Fruit fly (Drosophila melanogaster) S2 (cell line): ENCODE data around the gene CG31709.

Source experiments
- CG8478 ChIP-seq: fragments of >200 bp; optimal IDR thresholded peaks from 2 replicates; lab custom pipeline; 2018
- CTCF ChIP-seq, 2 experiments: fragments of >200 bp; optimal IDR thresholded peaks; 2 replicates each; lab custom pipeline; 2018

The CG31709 gene

DNA sequence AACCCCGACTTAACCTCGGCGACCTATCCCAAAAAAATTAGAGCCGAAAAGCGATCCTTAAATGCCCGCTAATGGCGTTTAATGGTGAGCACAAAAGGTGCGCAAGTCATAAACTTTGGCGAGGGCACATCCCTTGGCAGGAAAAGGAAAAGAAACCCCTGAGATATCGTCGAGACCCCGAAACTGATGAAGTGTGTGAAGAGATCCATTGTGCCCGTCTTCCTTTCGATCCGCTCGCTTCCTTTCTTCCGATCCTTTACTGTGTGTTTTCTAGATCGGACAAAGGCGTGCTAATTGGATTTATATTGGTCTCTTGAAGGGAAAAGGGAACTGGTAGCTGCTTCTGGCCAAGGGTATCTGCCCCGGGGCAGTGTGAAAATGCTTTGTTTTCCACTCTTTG is 21.8 kb upstream of the CG31709 start:
- no peak for TF ChIP-seq CG8478 (lab: Kevin White, UChicago)
- no peak for TF ChIP-seq CTCF (optimal IDR thresholded peaks at IDR 0.05; lab: Kevin White, UChicago)

DNA sequence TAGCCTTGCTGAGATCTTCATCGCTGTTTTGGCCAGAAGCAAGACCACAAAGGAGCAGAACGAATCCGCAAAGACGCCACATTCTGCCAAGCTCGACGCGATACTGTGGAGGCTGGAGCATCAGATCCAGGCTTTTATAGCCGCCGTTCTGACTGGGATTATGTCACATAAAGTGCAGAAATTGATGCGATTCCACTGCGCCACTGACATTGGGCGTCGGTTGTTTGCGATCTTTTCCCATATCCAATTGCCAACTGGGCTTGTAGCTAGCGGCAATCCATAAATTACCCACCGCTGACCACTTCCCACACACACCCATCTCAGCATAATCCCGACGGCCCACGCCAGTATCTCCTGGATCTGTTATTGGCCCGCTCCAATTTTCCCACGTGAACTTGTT is 21.3 kb upstream of the CG31709 start, which contains the start of gene CG4382:
CG4382 (minus strand) TSS at position 101 of the 400 bp plus-strand sequence.
- TF ChIP-seq CG8478 (lab: Kevin White, UChicago) (no peak), CTCF (optimal IDR thresholded peaks at IDR 0.05; lab: Kevin White, UChicago) (no peak)

DNA sequence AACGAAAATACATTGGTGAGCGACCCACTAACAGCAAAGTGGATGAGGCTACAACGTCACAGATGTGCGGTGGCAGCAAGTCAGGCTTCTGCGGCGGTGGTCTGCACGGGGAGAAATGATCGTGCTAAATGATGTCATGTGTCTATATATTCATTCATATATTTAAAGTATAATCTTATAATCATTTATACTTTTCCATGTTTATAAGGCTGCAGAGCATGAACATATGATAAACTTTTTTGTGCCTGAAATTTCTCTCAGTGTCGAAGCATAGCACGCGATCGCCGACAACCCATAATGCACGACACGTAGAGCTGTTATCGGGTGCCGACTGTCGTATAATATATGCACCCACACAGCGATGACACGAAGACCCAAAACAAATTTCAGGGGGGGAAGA is 19.0 kb upstream of the CG31709 start:
- TF ChIP-seq CTCF (optimal IDR thresholded peaks at IDR 0.05; lab: Kevin White, UChicago) (no peak), CG8478 (lab: Kevin White, UChicago) (no peak)

DNA sequence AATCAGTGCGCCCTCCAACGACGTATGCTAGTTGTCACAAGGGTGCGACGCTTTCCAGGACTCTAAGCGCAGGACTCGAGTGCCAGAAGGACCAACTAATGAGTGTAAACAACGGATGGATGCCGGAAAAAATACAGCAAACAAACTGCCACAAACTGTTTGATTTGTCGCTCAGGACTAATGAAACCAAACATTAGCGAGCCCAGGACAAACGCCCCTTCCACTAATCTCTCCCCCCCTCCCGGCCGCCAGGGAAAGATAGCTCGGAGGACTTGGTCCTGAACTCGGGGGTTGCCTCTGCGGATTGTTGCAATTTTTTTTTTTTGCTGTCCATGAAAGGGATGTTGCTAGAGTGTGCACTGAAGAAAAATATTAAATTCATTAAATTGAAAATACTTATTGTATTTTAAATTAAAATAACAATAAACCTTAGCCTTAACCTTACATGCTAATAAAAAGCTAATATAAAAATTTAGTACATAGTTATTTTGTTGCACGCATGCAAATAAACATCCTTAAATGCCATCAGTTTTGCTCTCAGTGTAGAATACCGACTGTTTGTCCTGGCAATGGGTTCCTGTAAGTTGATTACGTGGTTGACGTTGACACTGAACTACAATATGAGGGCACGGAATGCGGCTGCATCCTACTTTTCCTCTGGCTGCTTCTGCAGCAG is 15.3 kb upstream of the CG31709 start:
- TF ChIP-seq CG8478 (lab: Kevin White, UChicago) = no peak
- no peak for TF ChIP-seq CTCF (optimal IDR thresholded peaks at IDR 0.05; lab: Kevin White, UChicago)

DNA sequence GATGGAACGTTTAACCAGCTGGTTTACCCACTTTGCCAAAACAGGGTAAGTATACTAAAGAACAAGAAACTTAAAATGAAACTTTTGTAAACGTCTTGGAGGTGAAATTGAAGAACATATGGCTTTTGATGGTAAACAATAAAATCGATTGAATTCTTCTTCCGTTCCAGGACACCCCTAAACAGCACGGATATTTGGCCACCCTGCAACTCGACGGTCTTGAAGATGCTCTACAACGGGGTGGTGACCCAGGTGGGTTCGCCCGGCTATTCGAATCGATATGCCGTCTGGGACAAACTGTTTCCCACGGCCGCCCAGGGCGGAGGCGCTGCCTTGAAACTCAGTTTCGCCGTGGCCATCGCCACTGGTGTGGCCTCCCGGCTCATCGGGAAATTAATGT is 11.7 kb upstream of the CG31709 start:
- TF ChIP-seq CG8478 (lab: Kevin White, UChicago) (no peak), CTCF (optimal IDR thresholded peaks at IDR 0.05; lab: Kevin White, UChicago) (no peak)

DNA sequence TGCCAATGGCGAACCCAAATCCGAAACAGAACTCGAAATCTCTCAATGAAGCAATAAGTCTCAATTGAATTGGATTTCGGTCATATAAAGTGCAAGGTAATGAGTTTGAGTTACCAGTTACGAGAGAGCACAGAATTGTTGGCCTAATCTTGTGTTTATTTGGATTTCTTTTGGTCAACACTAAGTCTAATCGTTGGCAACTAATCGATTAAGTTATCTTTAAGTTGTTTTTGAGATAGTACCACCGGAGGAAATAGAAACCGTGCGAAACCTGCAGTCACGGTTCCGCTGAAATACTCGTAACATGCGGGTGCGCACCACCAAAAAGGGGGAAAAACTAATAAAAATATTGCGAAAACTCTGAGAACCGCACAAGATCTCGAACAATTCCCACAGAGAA is 9.7 kb upstream of the CG31709 start, which contains the start of gene CG3841:
CG3841 (plus strand) TSS at position 301 of the 400 bp plus-strand sequence.
- TF ChIP-seq CTCF (optimal IDR thresholded peaks at IDR 0.05; lab: Kevin White, UChicago) (no peak), CG8478 (lab: Kevin White, UChicago) (no peak)

DNA sequence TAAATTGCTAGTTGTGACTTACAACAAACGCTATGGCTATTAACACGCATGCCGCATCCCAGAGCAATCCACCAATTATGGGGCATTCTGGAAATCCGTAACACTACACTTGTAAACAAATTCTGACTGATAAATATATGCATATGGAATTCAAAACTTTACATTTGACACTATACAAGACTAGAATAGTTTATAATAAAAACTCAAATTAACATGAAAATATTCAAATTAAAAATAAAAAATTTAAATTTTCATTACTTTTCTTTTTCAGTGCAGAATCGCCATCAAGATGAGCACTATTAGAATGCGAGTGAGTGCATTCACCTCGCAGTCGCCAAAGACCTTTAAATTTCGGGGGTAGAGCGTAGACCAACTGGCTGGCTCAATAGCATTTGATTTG is 6.5 kb upstream of the CG31709 start:
- TF ChIP-seq CG8478 (lab: Kevin White, UChicago) = no peak

DNA sequence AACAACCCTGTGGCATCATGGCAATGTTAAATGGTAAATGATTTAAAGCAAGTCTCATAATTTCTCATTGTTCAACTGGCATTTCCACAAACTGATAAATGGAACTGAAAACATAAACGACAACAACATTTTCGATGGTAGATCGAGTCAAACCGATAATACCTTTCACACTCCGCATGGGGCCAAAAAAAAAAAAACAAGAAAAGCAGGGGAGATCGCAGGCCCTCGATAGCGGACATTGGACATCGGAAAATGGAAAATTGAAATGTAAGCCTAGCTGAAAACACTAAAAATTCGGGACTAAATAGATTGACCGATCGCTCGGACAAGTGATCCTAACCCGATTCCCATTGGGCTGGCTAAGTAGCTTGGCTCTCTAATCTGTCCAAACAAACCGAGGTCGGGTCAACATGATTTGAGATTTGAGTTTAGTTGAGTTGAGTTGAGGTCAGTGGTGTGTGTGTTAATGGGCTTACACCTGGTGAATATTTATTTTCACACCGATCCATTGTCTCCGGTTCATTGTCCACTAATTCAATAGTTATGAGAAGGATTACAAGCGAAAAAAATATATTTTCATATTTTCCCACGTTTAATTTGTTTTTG is 4.8 kb upstream of the CG31709 start:
- TF ChIP-seq CTCF (optimal IDR thresholded peaks at IDR 0.05; lab: Kevin White, UChicago) = no peak
- no peak for TF ChIP-seq CG8478 (lab: Kevin White, UChicago)

DNA sequence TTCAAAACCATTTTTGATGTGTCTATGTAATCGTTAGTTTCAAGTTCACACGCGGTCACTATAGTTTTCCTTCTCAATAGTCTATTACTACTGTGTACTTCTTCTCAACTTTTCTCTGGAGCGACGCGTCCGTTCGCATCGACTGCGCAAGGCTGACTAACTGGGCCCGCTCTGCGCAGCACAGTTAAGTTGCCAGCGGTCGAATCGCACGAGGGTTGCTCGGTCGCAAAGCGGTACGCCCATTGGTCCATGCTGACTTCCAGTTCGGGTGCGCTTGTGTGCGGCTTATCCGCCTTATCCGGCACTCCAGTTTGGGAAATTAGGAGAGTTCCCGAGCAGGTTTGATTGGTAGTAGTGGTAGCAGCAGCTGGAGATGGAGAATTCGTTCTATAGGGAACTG is 2.1 kb upstream of the CG31709 start, which contains the start of gene gcm:
gcm (minus strand) TSS at position 164 of the 400 bp plus-strand sequence.
- TF ChIP-seq CG8478 (lab: Kevin White, UChicago) (no peak), CTCF (optimal IDR thresholded peaks at IDR 0.05; lab: Kevin White, UChicago) (no peak)

DNA sequence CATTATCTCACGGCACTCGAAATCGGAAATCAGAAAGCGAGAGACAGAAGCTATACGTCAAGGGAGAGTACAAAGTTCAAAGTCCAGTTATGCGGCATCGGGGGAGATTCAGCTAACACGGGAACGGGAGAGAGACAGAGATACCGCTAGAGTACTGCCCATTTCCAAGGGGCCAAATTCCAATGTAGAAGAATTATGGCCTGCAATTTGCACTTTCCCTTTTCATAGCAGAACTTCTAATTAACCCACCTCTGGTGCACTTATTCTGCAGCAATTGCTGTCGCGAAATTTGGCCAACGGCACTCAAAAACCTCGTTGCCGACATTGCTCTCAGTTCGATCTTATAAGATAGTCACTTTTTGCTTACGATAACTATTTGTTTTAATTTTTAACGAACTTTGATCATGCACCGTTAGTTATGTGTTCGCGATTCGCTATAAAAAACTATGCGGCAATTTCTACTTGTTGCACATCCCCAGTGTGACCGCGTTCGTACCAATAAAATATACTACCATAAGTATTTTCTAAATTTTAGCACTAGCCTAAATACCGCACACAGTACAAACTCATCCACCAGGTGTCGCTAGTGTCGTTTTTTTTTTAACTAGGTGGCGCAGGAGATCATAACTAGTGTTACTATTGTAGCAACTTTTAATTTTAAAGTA is 3.0 kb downstream of the CG31709 start, which contains the start of gene Mtpalpha:
Mtpalpha (minus strand) TSS at position 501 of the 665 bp plus-strand sequence.
- TF ChIP-seq CG8478 (lab: Kevin White, UChicago) (no peak), CTCF (optimal IDR thresholded peaks at IDR 0.05; lab: Kevin White, UChicago) (peak; percentile 91 to 97)

DNA sequence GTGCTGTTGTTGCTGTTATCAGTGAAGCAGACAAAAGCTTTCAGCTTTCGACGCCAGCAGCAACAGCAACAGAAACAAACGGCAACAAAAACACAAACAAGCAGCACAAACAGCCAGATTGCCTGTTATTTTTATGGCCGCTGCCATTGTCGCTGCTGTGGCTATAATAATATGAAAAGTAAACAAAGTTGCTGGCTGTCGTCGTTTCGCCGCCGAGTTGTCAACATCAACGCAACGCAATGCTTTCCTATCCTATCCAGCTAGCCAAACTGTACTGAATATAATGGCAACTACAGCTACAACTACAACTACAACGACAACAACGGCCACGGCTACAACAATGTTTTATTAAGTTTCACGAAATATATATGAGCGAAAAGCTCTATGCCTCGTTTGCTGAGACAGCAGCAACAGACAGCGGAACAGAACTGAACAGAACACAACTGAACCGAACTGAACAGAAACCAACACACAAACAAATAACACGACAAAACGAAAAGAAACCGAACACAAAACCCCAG is 8.7 kb downstream of the CG31709 start:
- no peak for TF ChIP-seq CTCF (optimal IDR thresholded peaks at IDR 0.05; lab: Kevin White, UChicago)
- no peak for TF ChIP-seq CG8478 (lab: Kevin White, UChicago)

DNA sequence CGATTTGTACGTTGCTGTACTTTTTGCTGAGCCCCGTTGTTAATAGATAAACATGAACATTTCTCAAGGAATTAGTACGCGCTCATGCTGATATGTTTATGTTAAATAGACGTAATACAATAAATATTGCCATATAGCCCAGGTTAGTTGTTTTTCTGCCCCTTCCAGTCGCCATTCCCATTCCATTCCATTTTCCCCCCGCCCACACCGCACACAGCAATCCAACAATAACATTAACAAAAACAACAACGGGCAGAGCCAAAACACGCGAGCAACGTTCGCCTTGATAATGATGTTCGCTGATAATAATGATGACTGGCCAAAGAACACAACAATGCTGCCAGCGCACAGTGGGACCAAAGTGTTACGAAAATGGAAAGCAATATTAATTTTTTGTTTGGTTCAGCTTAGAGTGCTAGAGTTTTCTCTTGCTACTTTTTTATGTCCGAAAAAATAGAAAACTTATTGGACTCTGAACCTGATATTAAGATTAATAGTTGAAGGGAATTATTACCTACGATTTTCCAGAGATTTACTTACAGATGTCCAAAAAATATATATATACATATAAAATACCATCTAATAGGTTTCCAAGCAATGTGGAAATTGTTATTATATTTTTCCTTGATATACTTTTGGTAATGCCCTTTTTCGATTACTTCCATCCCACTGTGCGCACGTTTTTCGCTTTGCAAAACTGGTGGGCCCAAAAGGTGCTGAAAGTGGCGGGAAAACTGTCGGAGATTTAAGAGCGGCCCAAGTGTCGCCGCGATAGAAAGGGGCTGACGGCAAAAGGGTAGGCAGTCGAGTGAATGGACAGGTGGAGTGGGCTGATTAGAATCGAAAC is 9.6 kb downstream of the CG31709 start:
- TF ChIP-seq CTCF (optimal IDR thresholded peaks at IDR 0.05; lab: Kevin White, UChicago) (no peak), CG8478 (lab: Kevin White, UChicago) (no peak)

DNA sequence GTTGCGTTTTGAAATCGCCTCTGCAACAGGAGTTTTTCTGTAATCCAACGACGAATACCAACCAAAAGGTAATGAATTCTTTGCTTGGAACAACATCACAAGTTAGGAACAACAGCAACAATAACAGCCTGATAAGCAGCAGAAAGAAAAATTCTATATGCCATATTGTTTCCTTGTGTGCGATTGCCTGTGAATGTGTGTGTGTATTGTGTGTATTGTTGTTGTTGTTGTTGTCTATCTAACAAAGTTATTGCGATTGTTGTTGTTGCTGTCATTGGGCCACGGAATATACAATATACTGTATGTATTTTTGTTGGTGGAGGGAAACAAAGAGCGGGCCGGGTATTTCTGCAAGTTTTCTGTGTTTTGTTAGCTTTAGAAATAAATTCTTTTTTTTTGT is 10.3 kb downstream of the CG31709 start:
- no peak for TF ChIP-seq CTCF (optimal IDR thresholded peaks at IDR 0.05; lab: Kevin White, UChicago)
- TF ChIP-seq CG8478 (lab: Kevin White, UChicago) = no peak
